Worm (Caenorhabditis elegans) whole organism, L3 larva: ENCODE data around the gene R04D3.3.

ENCODE experiments used
- daf-12 ChIP-seq: fragments of 150-350 bp; optimal IDR thresholded peaks from 2 replicates; lab custom pipeline; 2014; ENCODE audit warnings: missing biosample characterization, missing genetic modification reagents, missing genetic modification characterization
- elt-1 ChIP-seq: fragments of 150-350 bp; optimal IDR thresholded peaks from 2 replicates; lab custom pipeline; 2014; ENCODE audit warnings: missing biosample characterization, missing genetic modification characterization
- fkh-10 ChIP-seq: sonication (generic microtip); optimal IDR thresholded peaks from 2 replicates; lab custom pipeline; 2017; ENCODE audit warnings: missing biosample characterization, missing genetic modification reagents, missing genetic modification characterization
- jun-1 ChIP-seq: fragments of 150-350 bp; optimal IDR thresholded peaks from 2 replicates; lab custom pipeline; 2014; ENCODE audit warnings: missing biosample characterization, missing genetic modification reagents, missing genetic modification characterization
- lin-39 ChIP-seq: fragments of 150-350 bp; optimal IDR thresholded peaks from 2 replicates; lab custom pipeline; 2018; ENCODE audit warnings: missing biosample characterization, missing genetic modification reagents, missing genetic modification characterization
- mml-1 ChIP-seq: fragments of 150-350 bp; sonication (generic microtip); optimal IDR thresholded peaks from 3 replicates; lab custom pipeline; 2014; ENCODE audit warnings: missing biosample characterization, missing genetic modification characterization
- nhr-11 ChIP-seq: fragments of 150-350 bp; optimal IDR thresholded peaks from 2 replicates; lab custom pipeline; 2014; ENCODE audit warnings: missing biosample characterization, missing genetic modification characterization
- nhr-28 ChIP-seq: fragments of 150-350 bp; optimal IDR thresholded peaks from 2 replicates; lab custom pipeline; 2014; ENCODE audit warnings: missing biosample characterization, missing genetic modification characterization
- nhr-77 ChIP-seq: fragments of 150-350 bp; optimal IDR thresholded peaks from 2 replicates; lab custom pipeline; 2014; ENCODE audit warnings: missing biosample characterization, missing genetic modification characterization
- sea-2 ChIP-seq: fragments of 150-350 bp; sonication (generic microtip); optimal IDR thresholded peaks from 4 replicates; lab custom pipeline; 2014; ENCODE audit warnings: missing biosample characterization, missing genetic modification reagents, missing genetic modification characterization
- snpc-4 ChIP-seq: fragments of 150-350 bp; optimal IDR thresholded peaks from 2 replicates; lab custom pipeline; 2014; ENCODE audit warnings: missing biosample characterization, missing genetic modification characterization
- unc-39 ChIP-seq: sonication (generic microtip); optimal IDR thresholded peaks from 4 replicates; lab custom pipeline; 2017; ENCODE audit warnings: missing biosample characterization, missing genetic modification characterization

DNA sequence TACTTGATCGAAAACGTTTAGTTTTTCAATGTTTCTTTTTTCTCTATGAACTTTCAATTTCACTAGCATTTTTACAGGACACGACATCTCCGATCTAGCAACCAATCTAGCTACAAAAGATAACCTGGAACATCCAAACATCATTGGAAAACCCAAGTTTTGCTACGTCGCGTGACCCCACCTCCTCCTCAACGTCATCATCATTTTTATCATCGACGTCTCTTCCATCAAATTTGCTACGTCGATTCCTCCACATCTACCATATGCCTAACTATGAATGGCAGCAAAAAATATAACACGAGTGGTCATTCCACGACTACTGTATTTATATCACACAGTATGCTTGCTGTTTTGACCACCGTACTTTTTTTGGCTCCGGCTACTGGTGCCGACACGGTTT lies 32.5 kb upstream of the R04D3.3 start, which contains the start of gene F46G10.2:
- no peak for TF ChIP-seq unc-39 (tag; lab: Kevin White, UChicago)
- TF ChIP-seq jun-1 (tag; lab: Kevin White, UChicago), result no peak
- no peak for TF ChIP-seq daf-12 (tag; lab: Kevin White, UChicago)
- TF ChIP-seq sea-2 (GFP tag; lab: Kevin White, UChicago), result no peak
- no peak for TF ChIP-seq lin-39 (tag; lab: Kevin White, UChicago)
- TF ChIP-seq nhr-11, result no peak
- TF ChIP-seq elt-1 (tag; lab: Kevin White, UChicago), result no peak
- TF ChIP-seq snpc-4 (tag; lab: Kevin White, UChicago), result no peak
- no peak for TF ChIP-seq fkh-10 (GFP tag; lab: Kevin White, UChicago)
- no peak for TF ChIP-seq nhr-77
- TF ChIP-seq mml-1 (tag; lab: Kevin White, UChicago), result no peak
- no peak for TF ChIP-seq nhr-28
